Fruit fly (Drosophila melanogaster) whole organism, embryonic: ENCODE results near the gene Pisd.
A peak's percentile ranks its signal among the peaks of the same experiment; 100 is the strongest.

ENCODE experiments used
- Atf6 ChIP-seq: fragments of 200-800 bp; sonication (Bioruptor generic); IDR thresholded peaks from 2 replicates; pipeline ENCODE4 v1.3.6; 2022; ENCODE audit warnings: missing biosample characterization, missing genetic modification characterization
- Bgb ChIP-seq: fragments of 200-800 bp; sonication (Bioruptor generic); IDR thresholded peaks from 2 replicates; pipeline ENCODE4 v1.3.6; 2022; ENCODE audit warnings: missing biosample characterization, missing genetic modification characterization; ENCODE audit not compliant: partially characterized antibody
- CG10366 ChIP-seq: fragments of 200-800 bp; sonication (Bioruptor generic); IDR thresholded peaks from 2 replicates; pipeline ENCODE4 v1.3.6; 2022; ENCODE audit warnings: missing biosample characterization, missing genetic modification characterization
- CG10543 ChIP-seq: fragments of 200-800 bp; sonication (Bioruptor generic); optimal IDR thresholded peaks from 3 replicates; lab custom pipeline; 2017; ENCODE audit warnings: missing biosample characterization, mild to moderate bottlenecking, missing genetic modification characterization, moderate library complexity
- CG12155 ChIP-seq: fragments of 200-800 bp; sonication (Bioruptor generic); optimal IDR thresholded peaks from 3 replicates; lab custom pipeline; 2016; ENCODE audit warnings: missing biosample characterization, missing genetic modification characterization
- CG14710 ChIP-seq: fragments of 200-800 bp; sonication (Bioruptor generic); optimal IDR thresholded peaks from 3 replicates; lab custom pipeline; 2019; ENCODE audit warnings: missing biosample characterization, mild to moderate bottlenecking, missing genetic modification characterization, moderate library complexity
- CG1603 ChIP-seq: fragments of 200-800 bp; sonication (Bioruptor generic); optimal IDR thresholded peaks from 2 replicates; lab custom pipeline; 2019; ENCODE audit warnings: missing biosample characterization, mild to moderate bottlenecking, missing genetic modification characterization, moderate library complexity
- CG16779 ChIP-seq: fragments of 200-800 bp; sonication (Bioruptor generic); IDR thresholded peaks from 2 replicates; pipeline ENCODE4 v1.3.6; 2022; ENCODE audit warnings: missing biosample characterization, missing genetic modification characterization
- CG17829 ChIP-seq: fragments of 200-800 bp; optimal IDR thresholded peaks from 2 replicates; lab custom pipeline; 2019; ENCODE audit warnings: missing biosample characterization, mild to moderate bottlenecking, missing genetic modification characterization, moderate library complexity
- CG2120 ChIP-seq: fragments of 200-800 bp; sonication (Bioruptor generic); optimal IDR thresholded peaks from 3 replicates; lab custom pipeline; 2016; ENCODE audit warnings: missing biosample characterization, missing genetic modification characterization
- CG2199 ChIP-seq: fragments of 200-800 bp; sonication (Bioruptor generic); IDR thresholded peaks from 3 replicates; pipeline ENCODE4 v1.3.6; 2022; ENCODE audit warnings: missing biosample characterization, missing genetic modification characterization
- CG34224 ChIP-seq: fragments of 200-800 bp; sonication (Bioruptor generic); IDR thresholded peaks from 3 replicates; pipeline ENCODE4 v1.3.6; 2022; ENCODE audit warnings: missing biosample characterization, missing genetic modification characterization; ENCODE audit not compliant: partially characterized antibody
- CG42726 ChIP-seq: fragments of 200-800 bp; sonication (Bioruptor generic); IDR thresholded peaks from 2 replicates; pipeline ENCODE4 v1.3.6; 2022; ENCODE audit warnings: missing biosample characterization, missing genetic modification characterization; ENCODE audit not compliant: partially characterized antibody
- CG7271 ChIP-seq: fragments of 200-800 bp; sonication (Bioruptor generic); optimal IDR thresholded peaks from 2 replicates; lab custom pipeline; 2018; ENCODE audit warnings: missing biosample characterization, mild to moderate bottlenecking, missing genetic modification characterization, moderate library complexity
- CG7963 ChIP-seq: fragments of 200-800 bp; sonication (Bioruptor generic); IDR thresholded peaks from 3 replicates; pipeline ENCODE4 v1.3.6; 2022; ENCODE audit warnings: missing biosample characterization, missing genetic modification characterization; ENCODE audit not compliant: partially characterized antibody
- CG8290 ChIP-seq, 3 experiments: fragments of 200-800 bp; sonication (Bioruptor generic); optimal IDR thresholded peaks; 2 replicates each; lab custom pipeline; 2016 to 2019; ENCODE audit warnings: missing biosample characterization in 3 of 3, missing genetic modification characterization in 3 of 3, mild to moderate bottlenecking in 2 of 3, moderate library complexity in 1 of 3
- Chrac-16 ChIP-seq: fragments of 200-800 bp; sonication (Bioruptor generic); optimal IDR thresholded peaks from 3 replicates; lab custom pipeline; 2016; ENCODE audit warnings: missing biosample characterization, missing genetic modification characterization
- CoRest ChIP-seq: fragments of 200-800 bp; sonication (Bioruptor generic); optimal IDR thresholded peaks from 3 replicates; lab custom pipeline; 2018; ENCODE audit warnings: missing biosample characterization, mild to moderate bottlenecking, missing genetic modification characterization, moderate library complexity
- Dbx ChIP-seq: fragments of 200-800 bp; sonication (Bioruptor generic); IDR thresholded peaks from 3 replicates; pipeline ENCODE4 v1.3.6; 2022; ENCODE audit warnings: missing biosample characterization, missing genetic modification characterization
- Gsc ChIP-seq: fragments of 200-800 bp; sonication (Bioruptor generic); IDR thresholded peaks from 2 replicates; pipeline ENCODE4 v1.3.6; 2022; ENCODE audit warnings: missing biosample characterization, missing genetic modification characterization
- HHEX ChIP-seq: fragments of 200-800 bp; sonication (Bioruptor generic); optimal IDR thresholded peaks from 3 replicates; lab custom pipeline; 2017; ENCODE audit warnings: missing biosample characterization, mild to moderate bottlenecking, missing genetic modification characterization, missing genetic modification reagents
- Jarid2 ChIP-seq: fragments of 200-800 bp; sonication (Bioruptor generic); optimal IDR thresholded peaks from 3 replicates; lab custom pipeline; 2017; ENCODE audit warnings: mild to moderate bottlenecking, missing biosample characterization, missing genetic modification reagents, missing genetic modification characterization
- Lpt ChIP-seq: fragments of >200 bp; optimal IDR thresholded peaks from 2 replicates; lab custom pipeline; 2018; ENCODE audit warnings: missing biosample characterization, missing genetic modification characterization
- Med ChIP-seq: fragments of 200-800 bp; sonication (Bioruptor generic); peaks from one replicate; lab custom pipeline; 2016; ENCODE audit warnings: missing biosample characterization, missing genetic modification characterization, mild to moderate bottlenecking, inconsistent platforms, moderate library complexity
- Myb ChIP-seq: fragments of 200-800 bp; sonication (Bioruptor generic); optimal IDR thresholded peaks from 2 replicates; lab custom pipeline; 2016; ENCODE audit warnings: missing biosample characterization, missing genetic modification characterization
- NFAT ChIP-seq: fragments of 200-800 bp; sonication (Bioruptor generic); IDR thresholded peaks from 2 replicates; pipeline ENCODE4 v1.3.6; 2022; ENCODE audit warnings: missing biosample characterization, missing genetic modification characterization
- Opbp ChIP-seq: fragments of 200-800 bp; sonication (Bioruptor generic); IDR thresholded peaks from 3 replicates; pipeline ENCODE4 v1.3.6; 2022; ENCODE audit warnings: missing biosample characterization, missing genetic modification characterization; ENCODE audit not compliant: partially characterized antibody
- PHDP ChIP-seq: fragments of 200-800 bp; sonication (Bioruptor generic); optimal IDR thresholded peaks from 3 replicates; lab custom pipeline; 2018; ENCODE audit warnings: missing biosample characterization, mild to moderate bottlenecking, missing genetic modification characterization, moderate library complexity
- Rx ChIP-seq: fragments of 200-800 bp; sonication (Bioruptor generic); IDR thresholded peaks from 2 replicates; pipeline ENCODE4 v1.3.6; 2022; ENCODE audit warnings: missing biosample characterization, missing genetic modification characterization
- Taf1 ChIP-seq: fragments of 200-800 bp; sonication (Bioruptor generic); IDR thresholded peaks from 2 replicates; pipeline ENCODE4 v1.3.6; 2022; ENCODE audit warnings: missing biosample characterization, missing genetic modification characterization
- amos ChIP-seq: fragments of 200-800 bp; sonication (Bioruptor generic); IDR thresholded peaks from 2 replicates; pipeline ENCODE4 v1.3.6; 2022; ENCODE audit warnings: missing biosample characterization, missing genetic modification characterization; ENCODE audit not compliant: partially characterized antibody
- bbx ChIP-seq: fragments of 200-800 bp; sonication (Bioruptor generic); IDR thresholded peaks from 2 replicates; pipeline ENCODE4 v1.3.6; 2022; ENCODE audit warnings: missing biosample characterization, missing genetic modification characterization; ENCODE audit not compliant: partially characterized antibody
- bigmax ChIP-seq: fragments of 200-800 bp; sonication (Bioruptor generic); optimal IDR thresholded peaks from 2 replicates; lab custom pipeline; 2018; ENCODE audit warnings: missing biosample characterization, mild to moderate bottlenecking, missing genetic modification characterization
- cg ChIP-seq: fragments of 200-800 bp; sonication (Bioruptor generic); optimal IDR thresholded peaks from 3 replicates; lab custom pipeline; 2019; ENCODE audit warnings: missing biosample characterization, mild to moderate bottlenecking, missing genetic modification characterization, moderate library complexity
- chinmo ChIP-seq: fragments of 200-800 bp; sonication (Bioruptor generic); IDR thresholded peaks from 4 replicates; pipeline ENCODE4 v1.3.6; 2022; ENCODE audit warnings: missing biosample characterization, missing genetic modification characterization; ENCODE audit not compliant: partially characterized antibody
- cwo ChIP-seq: fragments of 200-800 bp; sonication (Bioruptor generic); optimal IDR thresholded peaks from 3 replicates; lab custom pipeline; 2017; ENCODE audit warnings: missing biosample characterization, missing genetic modification characterization, mild to moderate bottlenecking, moderate library complexity, missing genetic modification reagents
- ems ChIP-seq: fragments of 200-800 bp; sonication (Bioruptor generic); optimal IDR thresholded peaks from 3 replicates; lab custom pipeline; 2016; ENCODE audit warnings: missing biosample characterization, missing genetic modification characterization
- fd102C ChIP-seq: fragments of 200-800 bp; sonication (Bioruptor generic); optimal IDR thresholded peaks from 2 replicates; lab custom pipeline; 2018; ENCODE audit warnings: missing biosample characterization, mild to moderate bottlenecking, missing genetic modification characterization, moderate library complexity
- grau ChIP-seq: fragments of 200-800 bp; optimal IDR thresholded peaks from 3 replicates; lab custom pipeline; 2019; ENCODE audit warnings: missing biosample characterization, mild to moderate bottlenecking, missing genetic modification characterization, moderate library complexity
- klu ChIP-seq: fragments of 200-800 bp; sonication (Bioruptor generic); IDR thresholded peaks from 2 replicates; pipeline ENCODE4 v1.3.6; 2022; ENCODE audit warnings: missing biosample characterization, missing genetic modification characterization
- mirr ChIP-seq: fragments of 200-800 bp; sonication (Bioruptor generic); optimal IDR thresholded peaks from 3 replicates; lab custom pipeline; 2018; ENCODE audit warnings: missing biosample characterization, mild to moderate bottlenecking, missing genetic modification characterization
- nerfin-2 ChIP-seq: fragments of 200-800 bp; sonication (Bioruptor generic); IDR thresholded peaks from 2 replicates; pipeline ENCODE4 v1.3.6; 2022; ENCODE audit warnings: missing biosample characterization, missing genetic modification characterization; ENCODE audit not compliant: partially characterized antibody
- otp ChIP-seq: fragments of 200-800 bp; sonication (Bioruptor generic); IDR thresholded peaks from 3 replicates; pipeline ENCODE4, ENCODE4 v1.3.6; 2022; ENCODE audit warnings: missing biosample characterization, missing genetic modification characterization
- peb ChIP-seq: fragments of 200-800 bp; sonication (Bioruptor generic); IDR thresholded peaks from 2 replicates; pipeline ENCODE4 v1.3.6; 2022; ENCODE audit warnings: missing biosample characterization, missing genetic modification characterization
- sens-2 ChIP-seq: fragments of 200-800 bp; sonication (Bioruptor generic); IDR thresholded peaks from 2 replicates; pipeline ENCODE4 v1.3.6; 2022; ENCODE audit warnings: missing biosample characterization, missing genetic modification characterization
- wdn ChIP-seq: fragments of 200-800 bp; sonication (Bioruptor generic); IDR thresholded peaks from 2 replicates; pipeline ENCODE4 v1.3.6; 2022; ENCODE audit warnings: missing biosample characterization, missing genetic modification characterization
- zen ChIP-seq: fragments of 200-800 bp; sonication (Bioruptor generic); optimal IDR thresholded peaks from 3 replicates; lab custom pipeline; 2018; ENCODE audit warnings: missing biosample characterization, mild to moderate bottlenecking, missing genetic modification characterization, moderate library complexity

Pisd gene

DNA sequence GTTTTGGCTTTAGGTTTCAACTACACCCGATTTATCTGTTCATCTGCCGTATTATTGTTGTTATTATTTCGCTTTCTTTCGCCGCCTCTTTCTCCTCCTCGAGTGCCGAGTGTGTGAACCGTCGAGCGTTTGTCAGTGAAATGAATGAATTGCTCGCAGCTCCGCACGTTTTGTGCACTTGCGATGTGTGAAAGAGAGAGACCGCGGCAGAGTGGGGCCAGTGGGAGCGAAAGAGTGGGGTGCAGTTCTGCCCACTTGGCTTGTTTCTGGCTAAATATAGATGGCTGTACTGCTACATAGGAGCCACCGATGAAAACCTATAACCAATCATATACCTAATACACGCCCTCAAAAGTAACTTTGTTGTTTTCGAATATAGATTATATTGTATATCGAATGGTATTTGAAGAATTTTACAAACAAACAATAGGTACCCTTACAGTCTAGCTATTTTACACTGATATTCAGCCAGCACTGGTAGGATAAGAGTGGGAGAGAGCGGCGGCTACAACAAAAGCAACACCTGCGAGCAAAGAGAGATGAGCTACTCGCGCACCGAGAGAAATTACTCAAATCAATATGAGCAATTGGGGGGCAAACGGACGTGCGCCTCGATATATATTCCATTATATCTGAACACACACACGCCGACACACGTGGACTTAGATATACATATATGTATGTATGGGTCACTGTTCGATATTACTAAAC is 44.0 kb upstream of the Pisd start (continued):
- TF ChIP-seq peb: 0 out of 2 replicates have a peak, but pooled peaks have one; percentile 7
- peak; percentile 46 for TF ChIP-seq mirr (GFP tag; lab: Kevin White, UChicago)
- peak; percentile 10 for TF ChIP-seq Chrac-16 (GFP tag; lab: Kevin White, UChicago)
- TF ChIP-seq chinmo (GFP tag; lab: Robert Waterston, UW): 0 out of 4 replicates have a peak, but pooled peaks have one; percentile 34
- no peak for TF ChIP-seq NFAT (GFP tag; lab: Robert Waterston, UW)
- TF ChIP-seq CG16779 (GFP tag; lab: Robert Waterston, UW): 0 out of 2 replicates have a peak, but pooled peaks have one; percentile 35
- no peak for TF ChIP-seq CG10366 (GFP tag; lab: Robert Waterston, UW)
- no peak for TF ChIP-seq Gsc (GFP tag; lab: Robert Waterston, UW)
- TF ChIP-seq Bgb (GFP tag; lab: Robert Waterston, UW): peak; percentile 48; the same call in 1 of the 2 replicates
- no peak for TF ChIP-seq zen (tag; lab: Kevin White, UChicago)
- no peak for TF ChIP-seq ems (GFP tag; lab: Kevin White, UChicago)
- peak; percentile 25; the same call in 1 of the 2 replicates for TF ChIP-seq klu (GFP tag; lab: Robert Waterston, UW)
- TF ChIP-seq HHEX (GFP tag; lab: Kevin White, UChicago): peak; percentile 32
- peak; percentile 37 for TF ChIP-seq Jarid2 (GFP tag; lab: Kevin White, UChicago)
- TF ChIP-seq nerfin-2 (GFP tag; lab: Robert Waterston, UW): no peak
- peak; percentile 70 for TF ChIP-seq cwo
- TF ChIP-seq CG42726 (GFP tag; lab: Robert Waterston, UW): 0 out of 2 replicates have a peak, but pooled peaks have one; percentile 30
- TF ChIP-seq sens-2 (GFP tag; lab: Robert Waterston, UW): peak; percentile 33; the same call in 1 of the 2 replicates
- no peak for TF ChIP-seq PHDP (tag; lab: Kevin White, UChicago)
- TF ChIP-seq Lpt (GFP tag; lab: Kevin White, UChicago): no peak
- TF ChIP-seq wdn (GFP tag; lab: Robert Waterston, UW): peak; percentile 47; the same call in 1 of the 2 replicates
- peak; percentile 41; the same call in 1 of the 3 replicates for TF ChIP-seq Dbx
- no peak for TF ChIP-seq Myb (GFP tag; lab: Kevin White, UChicago)
- TF ChIP-seq Rx: no peak
- no peak for TF ChIP-seq fd102C (GFP tag; lab: Kevin White, UChicago)
- TF ChIP-seq CG2120: peak; percentile 42
- TF ChIP-seq amos (GFP tag; lab: Robert Waterston, UW): no peak
- TF ChIP-seq Atf6 (GFP tag; lab: Robert Waterston, UW): 0 out of 2 replicates have a peak, but pooled peaks have one; percentile 29
- 0 out of 3 replicates have a peak, but pooled peaks have one; percentile 16 for TF ChIP-seq Opbp (GFP tag; lab: Robert Waterston, UW)
- TF ChIP-seq CG17829 (tag; lab: Kevin White, UChicago): peak; percentile 0
- no peak for TF ChIP-seq CG7271 (tag; lab: Kevin White, UChicago)
- 0 out of 3 replicates have a peak, but pooled peaks have one; percentile 25 for TF ChIP-seq CG34224 (GFP tag; lab: Robert Waterston, UW)
- TF ChIP-seq Taf1 (GFP tag; lab: Robert Waterston, UW): peak; percentile 24; the same call in 1 of the 2 replicates
- TF ChIP-seq grau (tag; lab: Kevin White, UChicago): peak; percentile 10
- TF ChIP-seq CoRest (tag; lab: Kevin White, UChicago): peak; percentile 28
- peak; percentile 3 for TF ChIP-seq CG14710
- 0 out of 3 replicates have a peak, but pooled peaks have one; percentile 22 for TF ChIP-seq otp (GFP tag; lab: Robert Waterston, UW)
- peak; percentile 15 for TF ChIP-seq CG10543 (GFP tag; lab: Kevin White, UChicago)
- peak; percentile 72 for TF ChIP-seq Med (GFP tag; lab: Kevin White, UChicago)
- TF ChIP-seq bbx (GFP tag; lab: Robert Waterston, UW): no peak
- TF ChIP-seq bigmax (GFP tag; lab: Kevin White, UChicago): no peak
- peak; percentile 34 for TF ChIP-seq cg (GFP tag; lab: Kevin White, UChicago)
- TF ChIP-seq CG2199 (GFP tag; lab: Robert Waterston, UW): peak; percentile 62; the same call in 1 of the 3 replicates
- TF ChIP-seq CG12155 (GFP tag; lab: Kevin White, UChicago): no peak
- no peak for TF ChIP-seq CG8290 (GFP tag; optimal IDR thresholded peaks at IDR 0.05; lab: Kevin White, UChicago)
- peak in 1 of 2 experiments; percentile 0 for TF ChIP-seq CG8290 (tag; optimal IDR thresholded peaks at IDR 0.05; lab: Kevin White, UChicago)
- TF ChIP-seq CG7963 (GFP tag; lab: Robert Waterston, UW): no peak
- peak; percentile 5 for TF ChIP-seq CG1603 (tag; lab: Kevin White, UChicago)
